Fruit fly (Drosophila melanogaster) whole organism, embryonic: ENCODE measurements around the gene CG46462.

Experiments
- Adf1 ChIP-seq: fragments of 200-800 bp; sonication (Bioruptor generic); IDR thresholded peaks from 2 replicates; pipeline ENCODE4 v1.3.6; 2022; ENCODE audit warnings: missing biosample characterization, missing genetic modification characterization
- Bteb2 ChIP-seq: fragments of 200-800 bp; sonication (Bioruptor generic); optimal IDR thresholded peaks from 2 replicates; lab custom pipeline; 2016; ENCODE audit warnings: missing biosample characterization, missing genetic modification characterization
- CG12219 ChIP-seq: fragments of 200-800 bp; sonication (Bioruptor generic); optimal IDR thresholded peaks from 3 replicates; lab custom pipeline; 2018; ENCODE audit warnings: missing biosample characterization, mild to moderate bottlenecking, missing genetic modification characterization
- CG12299 ChIP-seq: fragments of 200-800 bp; sonication (Bioruptor generic); optimal IDR thresholded peaks from 2 replicates; lab custom pipeline; 2018; ENCODE audit warnings: missing biosample characterization, mild to moderate bottlenecking, missing genetic modification characterization
- CG13424 ChIP-seq: fragments of 200-800 bp; sonication (Bioruptor generic); optimal IDR thresholded peaks from 2 replicates; lab custom pipeline; 2019; ENCODE audit warnings: missing biosample characterization, mild to moderate bottlenecking, missing genetic modification characterization, moderate library complexity
- CG15514 ChIP-seq: fragments of 200-800 bp; sonication (Bioruptor generic); optimal IDR thresholded peaks from 3 replicates; lab custom pipeline; 2017; ENCODE audit warnings: missing biosample characterization, missing genetic modification characterization, mild to moderate bottlenecking, moderate library complexity, missing genetic modification reagents
- CG16779 ChIP-seq: fragments of 200-800 bp; sonication (Bioruptor generic); IDR thresholded peaks from 2 replicates; pipeline ENCODE4 v1.3.6; 2022; ENCODE audit warnings: missing biosample characterization, missing genetic modification characterization
- CG16813 ChIP-seq: fragments of 200-800 bp; sonication (Bioruptor generic); IDR thresholded peaks from 3 replicates; pipeline ENCODE4 v1.3.6; 2022; ENCODE audit warnings: missing biosample characterization, missing genetic modification characterization; ENCODE audit not compliant: partially characterized antibody
- CG2116 ChIP-seq: fragments of 200-800 bp; sonication (Bioruptor generic); optimal IDR thresholded peaks from 3 replicates; lab custom pipeline; 2018; ENCODE audit warnings: missing biosample characterization, mild to moderate bottlenecking, missing genetic modification characterization
- CG4617 ChIP-seq: fragments of 200-800 bp; sonication (Bioruptor generic); optimal IDR thresholded peaks from 3 replicates; lab custom pipeline; 2016; ENCODE audit warnings: missing biosample characterization, missing genetic modification characterization, borderline replicate concordance
- CG5245 ChIP-seq: fragments of 200-800 bp; sonication (Bioruptor generic); optimal IDR thresholded peaks from 3 replicates; lab custom pipeline; 2016; ENCODE audit warnings: missing biosample characterization, missing genetic modification characterization
- CG7928 ChIP-seq: fragments of 200-800 bp; sonication (Bioruptor generic); optimal IDR thresholded peaks from 2 replicates; lab custom pipeline; 2017; ENCODE audit warnings: missing biosample characterization, mild to moderate bottlenecking, missing genetic modification characterization
- CG9797 ChIP-seq: fragments of 200-800 bp; sonication (Bioruptor generic); optimal IDR thresholded peaks from 3 replicates; lab custom pipeline; 2018; ENCODE audit warnings: missing biosample characterization, mild to moderate bottlenecking, missing genetic modification characterization
- Dek ChIP-seq: fragments of 200-800 bp; sonication (Bioruptor generic); optimal IDR thresholded peaks from 3 replicates; lab custom pipeline; 2019; ENCODE audit warnings: missing biosample characterization, mild to moderate bottlenecking, missing genetic modification characterization, moderate library complexity
- Doc3 ChIP-seq: fragments of 200-800 bp; sonication (Bioruptor generic); IDR thresholded peaks from 3 replicates; pipeline ENCODE4 v1.3.6; 2022; ENCODE audit warnings: missing biosample characterization, missing genetic modification characterization; ENCODE audit not compliant: partially characterized antibody
- Dp ChIP-seq: fragments of 200-800 bp; sonication (Bioruptor generic); optimal IDR thresholded peaks from 2 replicates; lab custom pipeline; 2018; ENCODE audit warnings: missing biosample characterization, mild to moderate bottlenecking, missing genetic modification characterization, moderate library complexity
- Dref ChIP-seq: fragments of 200-800 bp; sonication (Bioruptor generic); IDR thresholded peaks from 2 replicates; pipeline ENCODE4 v1.3.6; 2022; ENCODE audit warnings: missing biosample characterization, missing genetic modification characterization
- E2f1 ChIP-seq: fragments of 200-800 bp; sonication (Bioruptor generic); IDR thresholded peaks from 2 replicates; pipeline ENCODE4 v1.3.6; 2022; ENCODE audit warnings: missing biosample characterization, missing genetic modification characterization
- E2f2 ChIP-seq: fragments of 200-800 bp; sonication (Bioruptor generic); IDR thresholded peaks from 2 replicates; pipeline ENCODE4 v1.3.6; 2022; ENCODE audit warnings: missing biosample characterization, missing genetic modification characterization
- Ets65A ChIP-seq: fragments of 200-800 bp; sonication (Bioruptor generic); peaks from one replicate; lab custom pipeline; 2016; ENCODE audit warnings: missing biosample characterization, missing genetic modification characterization
- Jarid2 ChIP-seq: fragments of 200-800 bp; sonication (Bioruptor generic); optimal IDR thresholded peaks from 3 replicates; lab custom pipeline; 2017; ENCODE audit warnings: mild to moderate bottlenecking, missing biosample characterization, missing genetic modification reagents, missing genetic modification characterization
- MBD-R2 ChIP-seq: fragments of 200-800 bp; sonication (Bioruptor generic); IDR thresholded peaks from 2 replicates; pipeline ENCODE4 v1.3.6; 2022; ENCODE audit warnings: missing biosample characterization, missing genetic modification characterization
- MESR4 ChIP-seq: fragments of 200-800 bp; sonication (Bioruptor generic); optimal IDR thresholded peaks from 2 replicates; lab custom pipeline; 2018; ENCODE audit warnings: missing biosample characterization, mild to moderate bottlenecking, missing genetic modification characterization, moderate library complexity
- Mad ChIP-seq: fragments of 200-800 bp; sonication (Bioruptor generic); optimal IDR thresholded peaks from 2 replicates; lab custom pipeline; 2016; ENCODE audit warnings: missing biosample characterization, missing genetic modification characterization
- YL-1 ChIP-seq: fragments of 200-800 bp; sonication (Bioruptor generic); optimal IDR thresholded peaks from 3 replicates; lab custom pipeline; 2017; ENCODE audit warnings: missing biosample characterization, mild to moderate bottlenecking, missing genetic modification characterization
- bab2 ChIP-seq: fragments of 200-800 bp; sonication (Bioruptor generic); optimal IDR thresholded peaks from 2 replicates; lab custom pipeline; 2016; ENCODE audit warnings: missing biosample characterization, missing genetic modification characterization
- bbx ChIP-seq: fragments of 200-800 bp; sonication (Bioruptor generic); IDR thresholded peaks from 2 replicates; pipeline ENCODE4 v1.3.6; 2022; ENCODE audit warnings: missing biosample characterization, missing genetic modification characterization; ENCODE audit not compliant: partially characterized antibody
- cas ChIP-seq: fragments of 200-800 bp; sonication (Bioruptor generic); IDR thresholded peaks from 2 replicates; pipeline ENCODE4 v1.3.6; 2022; ENCODE audit warnings: missing biosample characterization, missing genetic modification characterization
- caup ChIP-seq: fragments of 200-800 bp; sonication (Bioruptor generic); optimal IDR thresholded peaks from 3 replicates; lab custom pipeline; 2017; ENCODE audit warnings: missing biosample characterization, mild to moderate bottlenecking, missing genetic modification characterization, moderate library complexity; ENCODE audit not compliant: severe bottlenecking
- exex ChIP-seq: fragments of 200-800 bp; sonication (Bioruptor generic); optimal IDR thresholded peaks from 4 replicates; lab custom pipeline; 2018; ENCODE audit warnings: missing biosample characterization, mild to moderate bottlenecking, missing genetic modification characterization, moderate library complexity
- gcm ChIP-seq: fragments of 200-800 bp; sonication (Bioruptor generic); optimal IDR thresholded peaks from 2 replicates; lab custom pipeline; 2019; ENCODE audit warnings: missing biosample characterization, mild to moderate bottlenecking, missing genetic modification characterization, moderate library complexity
- gfzf ChIP-seq: fragments of 200-800 bp; sonication (Bioruptor generic); optimal IDR thresholded peaks from 2 replicates; lab custom pipeline; 2016; ENCODE audit warnings: missing biosample characterization, mild to moderate bottlenecking, missing genetic modification characterization, moderate library complexity
- gsb-n ChIP-seq: fragments of 200-800 bp; sonication (Bioruptor generic); optimal IDR thresholded peaks from 3 replicates; lab custom pipeline; 2018; ENCODE audit warnings: missing biosample characterization, mild to moderate bottlenecking, missing genetic modification characterization
- hkb ChIP-seq, 2 experiments: fragments of 200-800 bp in 1 of 2; fragments of >200 bp in 1 of 2; sonication (Bioruptor generic) in 1 of 2; IDR thresholded peaks in 1 of 2; optimal IDR thresholded peaks in 1 of 2; 2 replicates each; pipeline versions ENCODE4 v1.3.6 to Lab custom; 2017 to 2022; ENCODE audit warnings: missing biosample characterization in 1 of 2, missing genetic modification characterization in 1 of 2
- mld ChIP-seq: fragments of 200-800 bp; sonication (Bioruptor generic); IDR thresholded peaks from 3 replicates; pipeline ENCODE4 v1.3.6; 2022; ENCODE audit warnings: missing biosample characterization, missing genetic modification characterization; ENCODE audit not compliant: partially characterized antibody
- pita ChIP-seq: fragments of 200-800 bp; sonication (Bioruptor generic); optimal IDR thresholded peaks from 2 replicates; lab custom pipeline; 2017; ENCODE audit warnings: missing biosample characterization, mild to moderate bottlenecking, missing genetic modification characterization
- sob ChIP-seq: fragments of 200-800 bp; sonication (Bioruptor generic); IDR thresholded peaks from 2 replicates; pipeline ENCODE4 v1.3.6; 2022; ENCODE audit warnings: missing biosample characterization, missing genetic modification characterization
- tin ChIP-seq: fragments of 200-800 bp; sonication (Bioruptor generic); optimal IDR thresholded peaks from 3 replicates; lab custom pipeline; 2016; ENCODE audit warnings: missing biosample characterization, missing genetic modification characterization
- trem ChIP-seq: fragments of 200-800 bp; optimal IDR thresholded peaks from 3 replicates; lab custom pipeline; 2019; ENCODE audit warnings: missing biosample characterization, mild to moderate bottlenecking, missing genetic modification characterization, moderate library complexity
- twi ChIP-seq: fragments of 200-800 bp; optimal IDR thresholded peaks from 2 replicates; lab custom pipeline; 2019; ENCODE audit warnings: missing biosample characterization, mild to moderate bottlenecking, missing genetic modification characterization, moderate library complexity
- unc-4 ChIP-seq: fragments of 200-800 bp; sonication (Bioruptor generic); IDR thresholded peaks from 2 replicates; pipeline ENCODE4 v1.3.6; 2022; ENCODE audit warnings: missing biosample characterization, missing genetic modification characterization; ENCODE audit not compliant: partially characterized antibody
- vnd ChIP-seq: fragments of 200-800 bp; sonication (Bioruptor generic); IDR thresholded peaks from 3 replicates; pipeline ENCODE4 v1.3.6; 2022; ENCODE audit warnings: missing biosample characterization, missing genetic modification characterization; ENCODE audit not compliant: partially characterized antibody
- yki ChIP-seq: fragments of >200 bp; optimal IDR thresholded peaks from 3 replicates; lab custom pipeline; 2018

The CG46462 gene

dm6 chr3L:19979592-19979991 is 48.1 kb downstream of the CG46462 start, which contains the start of gene CG14182 (continued):
- TF ChIP-seq bab2 (no peak), CG9797 (peak; percentile 42), E2f2 (GFP tag; lab: Robert Waterston, UW) (peak; percentile 93), bbx (GFP tag; lab: Robert Waterston, UW) (0 out of 2 replicates have a peak, but pooled peaks have one; percentile 7), YL-1 (GFP tag; lab: Kevin White, UChicago) (peak; percentile 6), CG12219 (GFP tag; lab: Kevin White, UChicago) (no peak), caup (GFP tag; lab: Kevin White, UChicago) (no peak), Dref (GFP tag; lab: Robert Waterston, UW) (peak; percentile 43; the same call in 1 of the 2 replicates), mld (GFP tag; lab: Robert Waterston, UW) (no peak), CG12299 (tag; lab: Kevin White, UChicago) (no peak), Dek (tag; lab: Kevin White, UChicago) (no peak), MESR4 (GFP tag; lab: Kevin White, UChicago) (peak; percentile 70), vnd (GFP tag; lab: Robert Waterston, UW) (no peak), CG2116 (GFP tag; lab: Kevin White, UChicago) (peak; percentile 27), CG13424 (tag; lab: Kevin White, UChicago) (no peak), unc-4 (GFP tag; lab: Robert Waterston, UW) (no peak), yki (lab: Kevin White, UChicago) (no peak), Ets65A (GFP tag; lab: Kevin White, UChicago) (no peak), Jarid2 (GFP tag; lab: Kevin White, UChicago) (peak; percentile 18), gsb-n (tag; lab: Kevin White, UChicago) (no peak), CG16779 (no peak), hkb (optimal IDR thresholded peaks at IDR 0.05; lab: Kevin White, UChicago) (no peak), hkb (GFP tag; IDR thresholded peaks at IDR 0.05; lab: Robert Waterston, UW) (no peak), Doc3 (GFP tag; lab: Robert Waterston, UW) (peak; percentile 31; the same call in 1 of the 3 replicates), CG7928 (GFP tag; lab: Kevin White, UChicago) (no peak), cas (no peak), CG15514 (peak; percentile 99), Dp (peak; percentile 92), gcm (GFP tag; lab: Kevin White, UChicago) (no peak), Mad (no peak), gfzf (peak; percentile 79), CG4617 (peak; percentile 85), tin (GFP tag; lab: Kevin White, UChicago) (no peak), MBD-R2 (peak; percentile 51), twi (tag; lab: Kevin White, UChicago) (no peak), CG16813 (0 out of 3 replicates have a peak, but pooled peaks have one; percentile 15), exex (no peak), E2f1 (GFP tag; lab: Robert Waterston, UW) (no peak), Bteb2 (GFP tag; lab: Kevin White, UChicago) (no peak), trem (tag; lab: Kevin White, UChicago) (peak; percentile 42)
- TF ChIP-seq, all 482 proteins: peak for 24

- no peak for TF ChIP-seq CG5245 (GFP tag; lab: Kevin White, UChicago)
- TF ChIP-seq sob (GFP tag; lab: Robert Waterston, UW): no peak
- TF ChIP-seq Adf1: no peak
- no peak for TF ChIP-seq hkb (optimal IDR thresholded peaks at IDR 0.05; lab: Kevin White, UChicago)
- no peak for TF ChIP-seq hkb (GFP tag; IDR thresholded peaks at IDR 0.05; lab: Robert Waterston, UW)
- TF ChIP-seq pita (GFP tag; lab: Kevin White, UChicago): no peak
These were observed 49.9 kb downstream of the CG46462 start, which contains the start of gene CG17732 for dm6 chr3L:19981385-19981784. TSS of gene CG17732 (plus strand) at chr3L:19981685.
